Fruit fly (Drosophila melanogaster) whole organism, prepupa: ENCODE data around the gene Rtel1.

Source experiments
- CG10669 ChIP-seq: fragments of 200-800 bp; sonication (Bioruptor generic); optimal IDR thresholded peaks from 3 replicates; lab custom pipeline; 2018; ENCODE audit warnings: missing biosample characterization, mild to moderate bottlenecking, missing genetic modification characterization, moderate library complexity
- CG16779 ChIP-seq: fragments of 200-800 bp; sonication (Bioruptor generic); optimal IDR thresholded peaks from 3 replicates; lab custom pipeline; 2017; ENCODE audit warnings: missing biosample characterization, mild to moderate bottlenecking, missing genetic modification characterization
- CG3919 ChIP-seq: fragments of 200-800 bp; sonication (Bioruptor generic); optimal IDR thresholded peaks from 3 replicates; lab custom pipeline; 2016; ENCODE audit warnings: missing biosample characterization, missing genetic modification characterization
- CG8632 ChIP-seq: fragments of 200-800 bp; sonication (Bioruptor generic); optimal IDR thresholded peaks from 3 replicates; lab custom pipeline; 2016; ENCODE audit warnings: missing biosample characterization, missing genetic modification characterization
- OdsH ChIP-seq: fragments of 200-800 bp; sonication (Bioruptor generic); optimal IDR thresholded peaks from 3 replicates; lab custom pipeline; 2016; ENCODE audit warnings: missing biosample characterization, missing genetic modification characterization
- dac ChIP-seq: fragments of 200-800 bp; sonication (Bioruptor generic); optimal IDR thresholded peaks from 2 replicates; lab custom pipeline; 2017; ENCODE audit warnings: missing biosample characterization, mild to moderate bottlenecking, missing genetic modification characterization

DNA sequence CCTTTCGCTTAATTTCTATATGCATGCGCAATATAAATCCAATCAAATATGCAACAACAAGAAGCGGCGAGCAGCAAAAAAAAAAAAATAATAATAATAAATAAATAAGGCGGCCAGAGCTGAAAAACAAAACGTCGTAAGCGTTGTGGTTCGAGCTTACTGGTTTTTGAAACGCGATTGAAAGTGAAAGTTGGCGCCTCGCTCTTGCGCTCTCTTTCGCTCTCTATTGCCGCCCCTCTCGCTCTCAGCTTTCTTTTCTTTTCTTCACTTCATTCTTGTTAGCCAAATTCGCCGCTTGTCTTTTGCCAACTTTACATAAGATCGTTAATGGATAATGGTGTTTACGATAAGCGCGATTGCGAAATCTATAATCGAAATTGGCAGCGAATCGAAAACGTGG is 24.9 kb downstream of the Rtel1 start:
- TF ChIP-seq OdsH (GFP tag; lab: Kevin White, UChicago): no peak
- TF ChIP-seq dac: no peak
- TF ChIP-seq CG3919 (GFP tag; lab: Kevin White, UChicago): no peak
- TF ChIP-seq CG16779 (tag; lab: Kevin White, UChicago): no peak
- no peak for TF ChIP-seq CG10669 (GFP tag; lab: Kevin White, UChicago)
- TF ChIP-seq CG8632: no peak
